Fruit fly (Drosophila melanogaster): Measurements from ENCODE around the gene bru1.

bru1 gene

DNA sequence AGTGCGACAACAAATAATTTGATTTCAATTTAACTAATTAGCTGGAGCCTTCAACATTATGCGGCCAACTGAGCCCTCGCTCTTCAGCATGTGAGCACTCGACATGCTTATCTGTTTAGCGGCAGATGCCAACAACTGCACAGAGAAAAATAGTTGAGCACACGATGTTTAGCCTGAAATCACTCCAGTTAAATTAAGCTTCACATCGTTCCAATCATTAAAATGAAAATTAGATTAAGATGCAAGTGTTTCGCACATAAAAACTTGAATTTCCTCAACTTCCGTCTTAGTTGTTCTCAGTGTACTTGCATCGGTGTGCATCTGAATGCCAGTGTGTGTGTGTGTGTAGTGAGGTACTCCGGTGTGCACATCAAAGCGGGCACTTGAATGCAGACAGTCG, 176.1 kb downstream of the bru1 start (continued):
- no peak for TF ChIP-seq Trl (optimal IDR thresholded peaks at IDR 0.05)
- TF ChIP-seq Trl (GFP tag; optimal IDR thresholded peaks at IDR 0.05) = peak; percentile 56
- TF ChIP-seq CG4730 (GFP tag; IDR thresholded peaks at IDR 0.05) = peak; percentile 61
- no peak for TF ChIP-seq CG1792 (GFP tag; optimal IDR thresholded peaks at IDR 0.05)
- peak; percentile 22 for TF ChIP-seq ewg (GFP tag; optimal IDR thresholded peaks at IDR 0.05)
- peak; percentile 51 for TF ChIP-seq phol (tag; optimal IDR thresholded peaks at IDR 0.05)
- TF ChIP-seq eyg (GFP tag; optimal IDR thresholded peaks at IDR 0.05) = peak; percentile 14
- TF ChIP-seq CG8924 (tag; optimal IDR thresholded peaks at IDR 0.05) = peak; percentile 70
- peak; percentile 16 for TF ChIP-seq tap (tag; optimal IDR thresholded peaks at IDR 0.05)
- peak; percentile 48 for TF ChIP-seq pum (GFP tag; optimal IDR thresholded peaks at IDR 0.05)
- TF ChIP-seq sisA (GFP tag; IDR thresholded peaks at IDR 0.05) = peak; percentile 52
- TF ChIP-seq pnt (GFP tag; optimal IDR thresholded peaks at IDR 0.05) = peak; percentile 36
- no peak for TF ChIP-seq CG15514 (GFP tag; optimal IDR thresholded peaks at IDR 0.05)
- TF ChIP-seq CG11456 (GFP tag; IDR thresholded peaks at IDR 0.05) = no peak
- TF ChIP-seq CG17385 (GFP tag; optimal IDR thresholded peaks at IDR 0.05) = peak; percentile 15
- TF ChIP-seq CG6689 (GFP tag; IDR thresholded peaks at IDR 0.05) = peak; percentile 23; the same call in 1 of the 2 replicates
- TF ChIP-seq CG7786 (GFP tag; optimal IDR thresholded peaks at IDR 0.05) = peak; percentile 56
- TF ChIP-seq CG17829 (tag; optimal IDR thresholded peaks at IDR 0.05) = peak; percentile 40
- no peak for TF ChIP-seq CG14860 (GFP tag; IDR thresholded peaks at IDR 0.05; ENCODE audit: partially characterized antibody)
- peak; percentile 75 for TF ChIP-seq Xrp1 (GFP tag; IDR thresholded peaks at IDR 0.05)
- 0 out of 3 replicates have a peak, but pooled peaks have one; percentile 38 for TF ChIP-seq Mrtf (GFP tag; IDR thresholded peaks at IDR 0.05)
- peak; percentile 48; the same call in 1 of the 2 replicates for TF ChIP-seq CG8765 (GFP tag; IDR thresholded peaks at IDR 0.05)
- peak; percentile 51 for TF ChIP-seq CG2202 (tag; optimal IDR thresholded peaks at IDR 0.05)
- no peak for TF ChIP-seq tll (GFP tag; optimal IDR thresholded peaks at IDR 0.05)
- TF ChIP-seq cg (GFP tag; optimal IDR thresholded peaks at IDR 0.05) = peak; percentile 55
- no peak for TF ChIP-seq scrt (GFP tag; optimal IDR thresholded peaks at IDR 0.05)
- peak; percentile 51 for TF ChIP-seq az2 (GFP tag; optimal IDR thresholded peaks at IDR 0.05)
- TF ChIP-seq Nf-YB (GFP tag; optimal IDR thresholded peaks at IDR 0.05) = peak; percentile 22
- peak; percentile 27; the same call in 1 of the 2 replicates for TF ChIP-seq CG32532 (GFP tag; IDR thresholded peaks at IDR 0.05)
- TF ChIP-seq chif (GFP tag; optimal IDR thresholded peaks at IDR 0.05) = peak; percentile 70 to 72
- TF ChIP-seq CG11696 (GFP tag; IDR thresholded peaks at IDR 0.05) = no peak
- TF ChIP-seq CG34224 (GFP tag; IDR thresholded peaks at IDR 0.05; ENCODE audit: partially characterized antibody) = no peak
- peak; percentile 47; the same call in 2 of the 3 replicates for TF ChIP-seq tgo (GFP tag; IDR thresholded peaks at IDR 0.05)
- peak; percentile 7 for TF ChIP-seq CG15479 (GFP tag; optimal IDR thresholded peaks at IDR 0.05)
- TF ChIP-seq CG8290 (GFP tag; optimal IDR thresholded peaks at IDR 0.05) = peak; percentile 9
- TF ChIP-seq CG8290 (tag; optimal IDR thresholded peaks at IDR 0.05) = no peak
- TF ChIP-seq slou (GFP tag; optimal IDR thresholded peaks at IDR 0.05) = peak; percentile 5
- TF ChIP-seq cato (GFP tag; optimal IDR thresholded peaks at IDR 0.05; ENCODE audit: borderline replicate concordance) = peak; percentile 35
- peak; percentile 15 for TF ChIP-seq CG6813 (GFP tag; optimal IDR thresholded peaks at IDR 0.05)
- TF ChIP-seq org-1 (GFP tag; optimal IDR thresholded peaks at IDR 0.05) = peak; percentile 43
- peak; percentile 14 for TF ChIP-seq Six4 (GFP tag; optimal IDR thresholded peaks at IDR 0.05)
- TF ChIP-seq eve (GFP tag; optimal IDR thresholded peaks at IDR 0.05) = peak; percentile 41 to 47
- TF ChIP-seq CHES-1-like (GFP tag; optimal IDR thresholded peaks at IDR 0.05) = no peak
- peak; percentile 39 for TF ChIP-seq CG10209 (GFP tag; optimal IDR thresholded peaks at IDR 0.05)
- peak; percentile 26 for TF ChIP-seq Xbp1 (GFP tag; optimal IDR thresholded peaks at IDR 0.05)
- TF ChIP-seq ATbp (GFP tag; optimal IDR thresholded peaks at IDR 0.05) = peak; percentile 44
- TF ChIP-seq wor (GFP tag; IDR thresholded peaks at IDR 0.05) = peak; percentile 48; the same call in 1 of the 2 replicates
- TF ChIP-seq rib (GFP tag; IDR thresholded peaks at IDR 0.05) = no peak
- peak; percentile 66 for TF ChIP-seq fd96Cb (tag; optimal IDR thresholded peaks at IDR 0.05)
- no peak for TF ChIP-seq MESR4 (GFP tag; optimal IDR thresholded peaks at IDR 0.05)
- TF ChIP-seq twi (tag; optimal IDR thresholded peaks at IDR 0.05) = peak; percentile 81

Measured in whole organism, embryonic.